Worm (Caenorhabditis elegans): ENCODE measurements around the gene acdh-12.

- TF ChIP-seq dao-5 (tag; optimal IDR thresholded peaks at IDR 0.05) (no peak), W03F9.2 (tag; optimal IDR thresholded peaks at IDR 0.05) (no peak), him-1 (tag; optimal IDR thresholded peaks at IDR 0.05) (no peak)
Measured at ce11 chrII:7236937-7237336, 41.5 kb upstream of the acdh-12 start.
